Worm (Caenorhabditis elegans) whole organism, L2 larva: ENCODE data around the gene F37C12.14.

Experiments used
- C34F6.9 ChIP-seq: fragments of 150-350 bp; optimal IDR thresholded peaks from 2 replicates; lab custom pipeline; 2014; ENCODE audit warnings: missing biosample characterization, missing genetic modification characterization
- F13H6.1 ChIP-seq: sonication (generic microtip); optimal IDR thresholded peaks from 2 replicates; lab custom pipeline; 2016; ENCODE audit warnings: missing genetic modification characterization, missing compliant biosample characterization
- R02D3.7 ChIP-seq: fragments of 150-350 bp; optimal IDR thresholded peaks from 2 replicates; lab custom pipeline; 2014; ENCODE audit warnings: missing biosample characterization, missing genetic modification characterization
- Y55F3AM.14 ChIP-seq: fragments of 200-800 bp; sonication (Bioruptor generic); optimal IDR thresholded peaks from 2 replicates; lab custom pipeline; 2018; ENCODE audit warnings: mild to moderate bottlenecking, missing genetic modification characterization, missing compliant biosample characterization
- ZK546.5 ChIP-seq: sonication (generic microtip); optimal IDR thresholded peaks from 2 replicates; lab custom pipeline; 2017; ENCODE audit warnings: missing biosample characterization, missing genetic modification characterization
- alr-1 ChIP-seq: fragments of 150-350 bp; optimal IDR thresholded peaks from 2 replicates; lab custom pipeline; 2014; ENCODE audit warnings: missing biosample characterization, missing genetic modification characterization
- ama-1 ChIP-seq: fragments of 150-350 bp; optimal IDR thresholded peaks from 2 replicates; lab custom pipeline; 2018; ENCODE audit warnings: inconsistent platforms
- blmp-1 ChIP-seq: sonication (generic microtip); optimal IDR thresholded peaks from 2 replicates; lab custom pipeline; 2017; ENCODE audit warnings: missing genetic modification characterization, mild to moderate bottlenecking, missing compliant biosample characterization, antibody characterized with exemption, moderate library complexity; ENCODE audit not compliant: insufficient read depth
- ceh-16 ChIP-seq: fragments of 150-350 bp; optimal IDR thresholded peaks from 2 replicates; lab custom pipeline; 2014; ENCODE audit warnings: missing biosample characterization, missing genetic modification characterization
- ceh-82 ChIP-seq: fragments of 150-350 bp; optimal IDR thresholded peaks from 2 replicates; lab custom pipeline; 2014; ENCODE audit warnings: missing biosample characterization, missing genetic modification characterization
- crh-2 ChIP-seq: sonication (generic microtip); optimal IDR thresholded peaks from 2 replicates; lab custom pipeline; 2017; ENCODE audit warnings: missing biosample characterization, missing genetic modification characterization
- dmd-4 ChIP-seq: sonication (generic microtip); optimal IDR thresholded peaks from 2 replicates; lab custom pipeline; 2017; ENCODE audit warnings: missing biosample characterization, missing genetic modification characterization
- egl-27 ChIP-seq: sonication (generic microtip); optimal IDR thresholded peaks from 3 replicates; lab custom pipeline; 2017; ENCODE audit warnings: missing biosample characterization, missing genetic modification reagents, missing genetic modification characterization
- elt-1 ChIP-seq: fragments of 150-350 bp; optimal IDR thresholded peaks from 2 replicates; lab custom pipeline; 2014; ENCODE audit warnings: missing biosample characterization, missing genetic modification characterization
- elt-3 ChIP-seq: sonication (generic microtip); optimal IDR thresholded peaks from 2 replicates; lab custom pipeline; 2017; ENCODE audit warnings: missing biosample characterization, missing genetic modification characterization
- fos-1 ChIP-seq: fragments of 150-350 bp; optimal IDR thresholded peaks from 2 replicates; lab custom pipeline; 2014; ENCODE audit warnings: missing biosample characterization, missing genetic modification characterization
- gmeb-1 ChIP-seq: fragments of 150-350 bp; optimal IDR thresholded peaks from 2 replicates; lab custom pipeline; 2014; ENCODE audit warnings: missing biosample characterization, missing genetic modification characterization
- lin-11 ChIP-seq: fragments of 150-350 bp; sonication (generic microtip); optimal IDR thresholded peaks from 2 replicates; lab custom pipeline; 2014; ENCODE audit warnings: missing biosample characterization, missing genetic modification characterization, inconsistent platforms, mixed read lengths
- lin-13 ChIP-seq: fragments of 150-350 bp; optimal IDR thresholded peaks from 2 replicates; lab custom pipeline; 2014; ENCODE audit warnings: missing biosample characterization, missing genetic modification reagents, missing genetic modification characterization
- lsy-2 ChIP-seq, 2 experiments: fragments of 150-350 bp in 1 of 2; sonication (generic microtip) in 1 of 2; optimal IDR thresholded peaks; 2 replicates each; lab custom pipeline; 2014 to 2017; ENCODE audit warnings: missing biosample characterization in 2 of 2, missing genetic modification characterization in 2 of 2
- mab-5 ChIP-seq: fragments of 150-350 bp; optimal IDR thresholded peaks from 2 replicates; lab custom pipeline; 2014; ENCODE audit warnings: missing biosample characterization, missing genetic modification characterization
- mbf-1 ChIP-seq: sonication (generic microtip); optimal IDR thresholded peaks from 2 replicates; lab custom pipeline; 2017; ENCODE audit warnings: missing biosample characterization, missing genetic modification characterization
- mdl-1 ChIP-seq, 2 experiments: fragments of 150-350 bp in 1 of 2; sonication (generic microtip) in 1 of 2; optimal IDR thresholded peaks; 2 replicates each; lab custom pipeline; 2017; ENCODE audit warnings: missing biosample characterization in 2 of 2, missing genetic modification characterization in 2 of 2
- nhr-11 ChIP-seq: fragments of 150-350 bp; optimal IDR thresholded peaks from 2 replicates; lab custom pipeline; 2014; ENCODE audit warnings: missing biosample characterization, missing genetic modification characterization
- nhr-12 ChIP-seq: fragments of 150-350 bp; optimal IDR thresholded peaks from 2 replicates; lab custom pipeline; 2014; ENCODE audit warnings: missing biosample characterization, missing genetic modification characterization
- nhr-129 ChIP-seq: fragments of 150-350 bp; optimal IDR thresholded peaks from 2 replicates; lab custom pipeline; 2014; ENCODE audit warnings: missing biosample characterization, missing genetic modification characterization
- nhr-21 ChIP-seq: fragments of 150-350 bp; optimal IDR thresholded peaks from 2 replicates; lab custom pipeline; 2014; ENCODE audit warnings: missing biosample characterization, missing genetic modification characterization
- nhr-23 ChIP-seq: fragments of 150-350 bp; optimal IDR thresholded peaks from 2 replicates; lab custom pipeline; 2014; ENCODE audit warnings: missing biosample characterization, missing genetic modification reagents, missing genetic modification characterization
- nhr-237 ChIP-seq: fragments of 150-350 bp; optimal IDR thresholded peaks from 2 replicates; lab custom pipeline; 2014; ENCODE audit warnings: missing biosample characterization, missing genetic modification characterization
- nhr-25 ChIP-seq: fragments of 150-350 bp; sonication (generic microtip); optimal IDR thresholded peaks from 3 replicates; lab custom pipeline; 2014; ENCODE audit warnings: missing biosample characterization, missing genetic modification characterization
- nhr-6 ChIP-seq: fragments of 150-350 bp; optimal IDR thresholded peaks from 2 replicates; lab custom pipeline; 2014; ENCODE audit warnings: missing biosample characterization, missing genetic modification characterization
- nhr-77 ChIP-seq: fragments of 150-350 bp; optimal IDR thresholded peaks from 2 replicates; lab custom pipeline; 2014; ENCODE audit warnings: missing biosample characterization, missing genetic modification characterization
- peb-1 ChIP-seq: fragments of 150-350 bp; optimal IDR thresholded peaks from 2 replicates; lab custom pipeline; 2014; ENCODE audit warnings: missing biosample characterization, missing genetic modification characterization
- sma-3 ChIP-seq: sonication (generic microtip); optimal IDR thresholded peaks from 2 replicates; lab custom pipeline; 2016; ENCODE audit warnings: missing genetic modification reagents, missing genetic modification characterization, missing compliant biosample characterization
- sma-9 ChIP-seq, 2 experiments: fragments of 150-350 bp in 1 of 2; sonication (generic microtip) in 1 of 2; optimal IDR thresholded peaks; 2 replicates each; lab custom pipeline; 2014 to 2016; ENCODE audit warnings: missing genetic modification characterization in 2 of 2, mild to moderate bottlenecking in 1 of 2, missing biosample characterization in 1 of 2, missing compliant biosample characterization in 1 of 2, missing genetic modification reagents in 1 of 2, moderate library complexity in 1 of 2
- snpc-4 ChIP-seq: fragments of 150-350 bp; optimal IDR thresholded peaks from 2 replicates; lab custom pipeline; 2014; ENCODE audit warnings: missing biosample characterization, missing genetic modification characterization
- unc-39 ChIP-seq: fragments of 150-350 bp; optimal IDR thresholded peaks from 2 replicates; lab custom pipeline; 2014; ENCODE audit warnings: missing biosample characterization, missing genetic modification characterization
- unc-55 ChIP-seq: fragments of 150-350 bp; sonication (generic microtip); optimal IDR thresholded peaks from 3 replicates; lab custom pipeline; 2014; ENCODE audit warnings: missing biosample characterization, missing genetic modification reagents, missing genetic modification characterization
- unc-62 ChIP-seq: fragments of 150-350 bp; optimal IDR thresholded peaks from 2 replicates; lab custom pipeline; 2014; ENCODE audit warnings: missing biosample characterization, missing genetic modification reagents, missing genetic modification characterization
- zag-1 ChIP-seq: fragments of 150-350 bp; optimal IDR thresholded peaks from 2 replicates; lab custom pipeline; 2014; ENCODE audit warnings: missing biosample characterization, missing genetic modification characterization
- ztf-1 ChIP-seq: fragments of 200-800 bp; sonication (Bioruptor generic); conservative IDR thresholded peaks from 2 replicates; pipeline ENCODE4 v1.3.6; 2022; ENCODE audit warnings: missing genetic modification characterization, missing compliant biosample characterization
- ztf-11 ChIP-seq: sonication (generic microtip); optimal IDR thresholded peaks from 2 replicates; lab custom pipeline; 2017; ENCODE audit warnings: missing biosample characterization, missing genetic modification characterization
- ztf-4 ChIP-seq: fragments of 150-350 bp; optimal IDR thresholded peaks from 2 replicates; lab custom pipeline; 2014; ENCODE audit warnings: missing biosample characterization, missing genetic modification characterization

Gene F37C12.14

DNA sequence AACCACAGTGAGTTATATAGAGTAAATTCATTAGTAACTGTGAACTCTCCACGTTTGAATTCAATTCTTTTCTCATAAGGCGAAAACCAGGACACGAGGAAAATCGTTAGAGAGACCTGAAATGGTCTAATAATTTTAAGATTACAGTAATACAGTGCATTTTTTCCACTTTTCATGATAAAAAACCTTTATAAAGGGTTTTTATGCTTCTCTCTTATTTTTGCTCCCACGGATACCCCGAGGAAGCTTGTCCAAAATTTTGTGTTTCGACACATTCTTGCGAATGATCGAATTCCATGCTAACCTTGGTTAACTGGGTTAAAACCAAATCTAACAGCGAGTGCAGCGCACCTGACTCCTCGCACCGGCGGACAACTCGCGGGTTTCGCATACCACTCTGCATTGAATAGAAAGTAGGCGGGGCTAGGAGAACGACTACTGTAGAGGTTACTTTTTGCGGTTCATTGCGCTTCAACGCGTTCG lies 45.1 kb downstream of the F37C12.14 start:
- TF ChIP-seq nhr-25 = no peak
- peak; percentile 17 for TF ChIP-seq lin-13 (GFP tag; lab: Kevin White, UChicago)
- peak; percentile 21 for TF ChIP-seq gmeb-1 (tag; lab: Kevin White, UChicago)
- no peak for TF ChIP-seq zag-1 (tag; lab: Kevin White, UChicago)
- TF ChIP-seq ama-1 = peak; percentile 78
- no peak for TF ChIP-seq peb-1 (tag; lab: Kevin White, UChicago)
- TF ChIP-seq lsy-2 (tag; optimal IDR thresholded peaks at IDR 0.05; lab: Kevin White, UChicago) = peak in 1 of 2 experiments; percentile 53
- TF ChIP-seq C34F6.9 (tag; lab: Kevin White, UChicago) = no peak
- peak; percentile 73 for TF ChIP-seq sma-3 (GFP tag; lab: Kevin White, UChicago)
- TF ChIP-seq nhr-77 (tag; lab: Kevin White, UChicago) = no peak
- peak; percentile 29 for TF ChIP-seq nhr-21 (tag; lab: Kevin White, UChicago)
- TF ChIP-seq ceh-16 = peak; percentile 17
- TF ChIP-seq crh-2 = peak; percentile 30
- peak; percentile 96 for TF ChIP-seq snpc-4 (tag; lab: Kevin White, UChicago)
- no peak for TF ChIP-seq mbf-1
- TF ChIP-seq nhr-11 = no peak
- TF ChIP-seq ZK546.5 = no peak
- no peak for TF ChIP-seq blmp-1
- TF ChIP-seq unc-62 (GFP tag; lab: Kevin White, UChicago) = no peak
- no peak for TF ChIP-seq nhr-129 (tag; lab: Kevin White, UChicago)
- no peak for TF ChIP-seq ztf-1 (GFP tag; lab: Robert Waterston, UW)
- TF ChIP-seq Y55F3AM.14 = no peak
- TF ChIP-seq fos-1 (tag; lab: Kevin White, UChicago) = peak; percentile 2
- no peak for TF ChIP-seq egl-27
- TF ChIP-seq elt-3 (tag; lab: Kevin White, UChicago) = no peak
- no peak for TF ChIP-seq nhr-23
- no peak for TF ChIP-seq ceh-82 (tag; lab: Kevin White, UChicago)
- no peak for TF ChIP-seq dmd-4
- TF ChIP-seq unc-39 (tag; lab: Kevin White, UChicago) = no peak
- no peak for TF ChIP-seq nhr-6 (tag; lab: Kevin White, UChicago)
- peak; percentile 12 for TF ChIP-seq F13H6.1
- TF ChIP-seq unc-55 (GFP tag; lab: Kevin White, UChicago) = no peak
- peak; percentile 35 for TF ChIP-seq sma-9 (GFP tag; optimal IDR thresholded peaks at IDR 0.05; lab: Kevin White, UChicago)
- no peak for TF ChIP-seq sma-9 (tag; optimal IDR thresholded peaks at IDR 0.05; lab: Kevin White, UChicago)

DNA sequence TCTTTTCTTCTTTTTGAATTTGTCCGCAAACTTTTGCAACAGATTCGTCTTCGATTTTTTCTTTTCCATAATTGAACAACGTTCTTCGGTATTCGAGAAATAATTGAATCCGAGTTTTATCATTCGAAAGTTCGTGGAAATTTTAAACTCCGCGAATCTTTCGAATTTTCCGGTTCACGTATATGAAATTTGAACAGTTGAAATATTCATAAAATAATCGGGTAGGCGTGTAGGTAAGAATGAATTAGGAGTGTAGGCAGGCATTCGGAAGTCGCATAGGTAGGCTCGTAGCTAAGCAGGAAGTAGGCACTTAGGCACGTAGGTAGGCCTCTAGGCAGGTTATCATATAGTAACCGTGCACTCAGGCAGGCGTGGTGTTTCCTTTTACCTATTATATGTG lies 47.2 kb downstream of the F37C12.14 start, which contains the start of gene B0280.11:
B0280.11 (minus strand) TSS at position 101 of the 400 bp plus-strand sequence.
- TF ChIP-seq nhr-129 (tag; lab: Kevin White, UChicago) (no peak), nhr-12 (no peak), mdl-1 (tag; optimal IDR thresholded peaks at IDR 0.05; lab: Kevin White, UChicago) (no peak), mbf-1 (no peak), elt-3 (tag; lab: Kevin White, UChicago) (no peak), fos-1 (tag; lab: Kevin White, UChicago) (no peak), nhr-237 (tag; lab: Kevin White, UChicago) (no peak), mab-5 (no peak), elt-1 (tag; lab: Kevin White, UChicago) (no peak), nhr-25 (no peak), C34F6.9 (tag; lab: Kevin White, UChicago) (no peak), ztf-11 (tag; lab: Kevin White, UChicago) (no peak), blmp-1 (no peak), ztf-4 (tag; lab: Kevin White, UChicago) (no peak), R02D3.7 (tag; lab: Kevin White, UChicago) (no peak), nhr-11 (no peak), peb-1 (tag; lab: Kevin White, UChicago) (no peak), nhr-77 (tag; lab: Kevin White, UChicago) (no peak)

DNA sequence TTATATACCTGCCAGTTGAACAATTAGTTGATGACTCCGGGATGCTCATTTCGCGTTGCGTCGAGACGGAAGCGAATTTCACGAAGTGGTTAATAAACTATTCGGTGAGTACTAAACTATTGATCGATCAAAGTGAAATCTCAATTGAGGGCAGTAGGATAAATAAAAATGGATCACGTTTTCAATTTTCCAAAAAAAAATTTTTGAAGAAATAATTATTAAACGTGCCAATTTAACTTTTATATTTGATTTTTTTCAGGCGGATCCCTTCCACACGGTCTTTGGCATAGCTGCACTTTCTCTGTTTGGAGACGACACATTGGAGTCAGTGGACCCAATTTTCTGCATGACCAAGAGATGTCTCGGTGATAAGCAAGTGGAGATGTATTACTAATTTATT lies 49.4 kb downstream of the F37C12.14 start, which contains the start of gene B0280.17:
B0280.17 (minus strand) TSS at position 101 of the 400 bp plus-strand sequence.
- no peak for TF ChIP-seq alr-1 (tag; lab: Kevin White, UChicago)
- no peak for TF ChIP-seq zag-1 (tag; lab: Kevin White, UChicago)
- no peak for TF ChIP-seq unc-55 (GFP tag; lab: Kevin White, UChicago)
- no peak for TF ChIP-seq lin-13 (GFP tag; lab: Kevin White, UChicago)
- TF ChIP-seq ZK546.5 = no peak
- TF ChIP-seq lin-11 = no peak
- no peak for TF ChIP-seq ztf-4 (tag; lab: Kevin White, UChicago)
